Worm (Caenorhabditis elegans) whole organism, L2 larva: Measurements from ENCODE around the gene txdc-9.

Experiments used
- C34F6.9 ChIP-seq: fragments of 150-350 bp; optimal IDR thresholded peaks from 2 replicates; lab custom pipeline; 2014; ENCODE audit warnings: missing biosample characterization, missing genetic modification characterization
- F13H6.1 ChIP-seq: sonication (generic microtip); optimal IDR thresholded peaks from 2 replicates; lab custom pipeline; 2016; ENCODE audit warnings: missing genetic modification characterization, missing compliant biosample characterization
- Y55F3AM.14 ChIP-seq: fragments of 200-800 bp; sonication (Bioruptor generic); optimal IDR thresholded peaks from 2 replicates; lab custom pipeline; 2018; ENCODE audit warnings: mild to moderate bottlenecking, missing genetic modification characterization, missing compliant biosample characterization
- ZK546.5 ChIP-seq: sonication (generic microtip); optimal IDR thresholded peaks from 2 replicates; lab custom pipeline; 2017; ENCODE audit warnings: missing biosample characterization, missing genetic modification characterization
- alr-1 ChIP-seq: fragments of 150-350 bp; optimal IDR thresholded peaks from 2 replicates; lab custom pipeline; 2014; ENCODE audit warnings: missing biosample characterization, missing genetic modification characterization
- ama-1 ChIP-seq: fragments of 150-350 bp; optimal IDR thresholded peaks from 2 replicates; lab custom pipeline; 2018; ENCODE audit warnings: inconsistent platforms
- blmp-1 ChIP-seq: sonication (generic microtip); optimal IDR thresholded peaks from 2 replicates; lab custom pipeline; 2017; ENCODE audit warnings: missing genetic modification characterization, mild to moderate bottlenecking, missing compliant biosample characterization, antibody characterized with exemption, moderate library complexity; ENCODE audit not compliant: insufficient read depth
- ceh-16 ChIP-seq: fragments of 150-350 bp; optimal IDR thresholded peaks from 2 replicates; lab custom pipeline; 2014; ENCODE audit warnings: missing biosample characterization, missing genetic modification characterization
- ceh-82 ChIP-seq: fragments of 150-350 bp; optimal IDR thresholded peaks from 2 replicates; lab custom pipeline; 2014; ENCODE audit warnings: missing biosample characterization, missing genetic modification characterization
- crh-2 ChIP-seq: sonication (generic microtip); optimal IDR thresholded peaks from 2 replicates; lab custom pipeline; 2017; ENCODE audit warnings: missing biosample characterization, missing genetic modification characterization
- dmd-4 ChIP-seq: sonication (generic microtip); optimal IDR thresholded peaks from 2 replicates; lab custom pipeline; 2017; ENCODE audit warnings: missing biosample characterization, missing genetic modification characterization
- egl-27 ChIP-seq: sonication (generic microtip); optimal IDR thresholded peaks from 3 replicates; lab custom pipeline; 2017; ENCODE audit warnings: missing biosample characterization, missing genetic modification reagents, missing genetic modification characterization
- fos-1 ChIP-seq: fragments of 150-350 bp; optimal IDR thresholded peaks from 2 replicates; lab custom pipeline; 2014; ENCODE audit warnings: missing biosample characterization, missing genetic modification characterization
- gmeb-1 ChIP-seq: fragments of 150-350 bp; optimal IDR thresholded peaks from 2 replicates; lab custom pipeline; 2014; ENCODE audit warnings: missing biosample characterization, missing genetic modification characterization
- lin-11 ChIP-seq: fragments of 150-350 bp; sonication (generic microtip); optimal IDR thresholded peaks from 2 replicates; lab custom pipeline; 2014; ENCODE audit warnings: missing biosample characterization, missing genetic modification characterization, inconsistent platforms, mixed read lengths
- lin-39 ChIP-seq: fragments of 150-350 bp; optimal IDR thresholded peaks from 2 replicates; lab custom pipeline; 2014; ENCODE audit warnings: missing biosample characterization, missing genetic modification reagents, missing genetic modification characterization
- mab-5 ChIP-seq: fragments of 150-350 bp; optimal IDR thresholded peaks from 2 replicates; lab custom pipeline; 2014; ENCODE audit warnings: missing biosample characterization, missing genetic modification characterization
- mbf-1 ChIP-seq: sonication (generic microtip); optimal IDR thresholded peaks from 2 replicates; lab custom pipeline; 2017; ENCODE audit warnings: missing biosample characterization, missing genetic modification characterization
- mdl-1 ChIP-seq, 2 experiments: fragments of 150-350 bp in 1 of 2; sonication (generic microtip) in 1 of 2; optimal IDR thresholded peaks; 2 replicates each; lab custom pipeline; 2017; ENCODE audit warnings: missing biosample characterization in 2 of 2, missing genetic modification characterization in 2 of 2
- nhr-11 ChIP-seq: fragments of 150-350 bp; optimal IDR thresholded peaks from 2 replicates; lab custom pipeline; 2014; ENCODE audit warnings: missing biosample characterization, missing genetic modification characterization
- nhr-12 ChIP-seq: fragments of 150-350 bp; optimal IDR thresholded peaks from 2 replicates; lab custom pipeline; 2014; ENCODE audit warnings: missing biosample characterization, missing genetic modification characterization
- nhr-129 ChIP-seq: fragments of 150-350 bp; optimal IDR thresholded peaks from 2 replicates; lab custom pipeline; 2014; ENCODE audit warnings: missing biosample characterization, missing genetic modification characterization
- nhr-21 ChIP-seq: fragments of 150-350 bp; optimal IDR thresholded peaks from 2 replicates; lab custom pipeline; 2014; ENCODE audit warnings: missing biosample characterization, missing genetic modification characterization
- nhr-23 ChIP-seq: fragments of 150-350 bp; optimal IDR thresholded peaks from 2 replicates; lab custom pipeline; 2014; ENCODE audit warnings: missing biosample characterization, missing genetic modification reagents, missing genetic modification characterization
- nhr-25 ChIP-seq: fragments of 150-350 bp; sonication (generic microtip); optimal IDR thresholded peaks from 3 replicates; lab custom pipeline; 2014; ENCODE audit warnings: missing biosample characterization, missing genetic modification characterization
- peb-1 ChIP-seq: fragments of 150-350 bp; optimal IDR thresholded peaks from 2 replicates; lab custom pipeline; 2014; ENCODE audit warnings: missing biosample characterization, missing genetic modification characterization
- sem-4 ChIP-seq: fragments of 150-350 bp; optimal IDR thresholded peaks from 2 replicates; lab custom pipeline; 2014; ENCODE audit warnings: missing biosample characterization, missing genetic modification reagents, missing genetic modification characterization
- skn-1 ChIP-seq: sonication (generic microtip); optimal IDR thresholded peaks from 2 replicates; lab custom pipeline; 2017; ENCODE audit warnings: missing biosample characterization, missing genetic modification characterization
- sma-3 ChIP-seq: sonication (generic microtip); optimal IDR thresholded peaks from 2 replicates; lab custom pipeline; 2016; ENCODE audit warnings: missing genetic modification reagents, missing genetic modification characterization, missing compliant biosample characterization
- sma-9 ChIP-seq, 2 experiments: fragments of 150-350 bp in 1 of 2; sonication (generic microtip) in 1 of 2; optimal IDR thresholded peaks; 2 replicates each; lab custom pipeline; 2014 to 2016; ENCODE audit warnings: missing genetic modification characterization in 2 of 2, mild to moderate bottlenecking in 1 of 2, missing biosample characterization in 1 of 2, missing compliant biosample characterization in 1 of 2, missing genetic modification reagents in 1 of 2, moderate library complexity in 1 of 2
- snpc-4 ChIP-seq: fragments of 150-350 bp; optimal IDR thresholded peaks from 2 replicates; lab custom pipeline; 2014; ENCODE audit warnings: missing biosample characterization, missing genetic modification characterization
- unc-39 ChIP-seq: fragments of 150-350 bp; optimal IDR thresholded peaks from 2 replicates; lab custom pipeline; 2014; ENCODE audit warnings: missing biosample characterization, missing genetic modification characterization
- unc-55 ChIP-seq: fragments of 150-350 bp; sonication (generic microtip); optimal IDR thresholded peaks from 3 replicates; lab custom pipeline; 2014; ENCODE audit warnings: missing biosample characterization, missing genetic modification reagents, missing genetic modification characterization
- unc-62 ChIP-seq: fragments of 150-350 bp; optimal IDR thresholded peaks from 2 replicates; lab custom pipeline; 2014; ENCODE audit warnings: missing biosample characterization, missing genetic modification reagents, missing genetic modification characterization
- ztf-1 ChIP-seq: fragments of 200-800 bp; sonication (Bioruptor generic); conservative IDR thresholded peaks from 2 replicates; pipeline ENCODE4 v1.3.6; 2022; ENCODE audit warnings: missing genetic modification characterization, missing compliant biosample characterization
- ztf-11 ChIP-seq: sonication (generic microtip); optimal IDR thresholded peaks from 2 replicates; lab custom pipeline; 2017; ENCODE audit warnings: missing biosample characterization, missing genetic modification characterization
- ztf-4 ChIP-seq: fragments of 150-350 bp; optimal IDR thresholded peaks from 2 replicates; lab custom pipeline; 2014; ENCODE audit warnings: missing biosample characterization, missing genetic modification characterization

The txdc-9 gene

DNA sequence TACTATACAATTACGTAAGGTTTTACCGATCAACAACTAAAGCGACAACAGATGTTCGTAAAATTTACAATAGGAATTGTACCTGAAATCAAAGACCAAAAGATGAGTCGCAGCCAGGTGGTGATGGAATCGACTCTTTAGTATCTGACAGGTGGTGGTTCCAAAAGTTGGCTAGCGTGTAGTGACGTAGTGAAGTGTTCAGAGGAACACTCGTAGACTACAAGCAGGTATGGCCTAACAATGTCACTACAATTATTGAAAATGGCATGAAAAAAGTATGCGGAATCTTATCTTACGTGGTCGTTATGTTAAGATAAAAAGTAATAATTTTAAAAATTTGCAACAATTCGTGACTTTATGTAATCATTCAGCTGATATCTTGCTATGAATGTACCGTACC lies 10.5 kb upstream of the txdc-9 start:
- TF ChIP-seq ama-1 (lab: Kevin White, UChicago) (peak; percentile 44), nhr-25 (tag; lab: Kevin White, UChicago) (no peak)
- TF ChIP-seq, all 48 proteins: peak for 1

DNA sequence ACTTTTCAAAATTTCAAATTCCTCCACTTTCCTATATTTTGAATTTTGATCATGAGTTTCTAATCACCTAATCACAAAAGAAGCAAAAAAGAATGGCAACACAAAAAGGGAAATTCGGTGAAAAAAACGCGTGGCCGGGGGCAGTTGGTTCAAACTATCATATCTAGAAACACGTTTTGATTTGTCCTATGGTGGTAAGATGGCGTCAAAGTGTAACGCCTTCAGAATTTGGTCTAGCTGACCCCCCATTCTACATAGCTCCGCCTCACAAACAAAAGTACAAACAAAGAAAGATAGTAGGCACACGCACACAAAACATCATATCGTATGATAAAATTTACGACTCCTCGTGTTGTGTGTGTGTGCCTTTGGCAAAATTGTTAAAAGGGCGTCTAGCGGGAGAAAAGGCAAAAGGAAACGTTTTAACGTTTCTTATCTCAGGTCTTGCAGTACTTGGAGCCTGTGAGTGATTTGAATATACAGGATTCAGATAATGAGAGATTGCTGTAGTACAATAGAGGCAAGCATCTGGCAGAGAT lies 9.9 kb upstream of the txdc-9 start:
- TF ChIP-seq nhr-129 (tag; lab: Kevin White, UChicago) (peak; percentile 40), ceh-82 (no peak), fos-1 (tag; lab: Kevin White, UChicago) (peak; percentile 68), unc-62 (GFP tag; lab: Kevin White, UChicago) (no peak), nhr-11 (tag; lab: Kevin White, UChicago) (no peak), lin-39 (tag; lab: Kevin White, UChicago) (no peak), alr-1 (tag; lab: Kevin White, UChicago) (no peak), peb-1 (no peak), lin-11 (no peak), snpc-4 (tag; lab: Kevin White, UChicago) (no peak), nhr-23 (tag; lab: Kevin White, UChicago) (no peak), sma-3 (GFP tag; lab: Kevin White, UChicago) (peak; percentile 41), blmp-1 (tag; lab: Kevin White, UChicago) (peak; percentile 62), nhr-25 (tag; lab: Kevin White, UChicago) (peak; percentile 66), gmeb-1 (tag; lab: Kevin White, UChicago) (peak; percentile 7), ZK546.5 (tag; lab: Kevin White, UChicago) (no peak), dmd-4 (tag; lab: Kevin White, UChicago) (no peak), ztf-1 (GFP tag; lab: Robert Waterston, UW) (no peak), C34F6.9 (tag; lab: Kevin White, UChicago) (no peak), mbf-1 (tag; lab: Kevin White, UChicago) (no peak), ama-1 (lab: Kevin White, UChicago) (no peak), unc-39 (tag; lab: Kevin White, UChicago) (no peak), unc-55 (GFP tag; lab: Kevin White, UChicago) (no peak), ztf-4 (tag; lab: Kevin White, UChicago) (no peak), skn-1 (no peak), ceh-16 (tag; lab: Kevin White, UChicago) (no peak), crh-2 (tag; lab: Kevin White, UChicago) (peak; percentile 72), sma-9 (GFP tag; optimal IDR thresholded peaks at IDR 0.05; lab: Kevin White, UChicago) (peak; percentile 75), sma-9 (tag; optimal IDR thresholded peaks at IDR 0.05; lab: Kevin White, UChicago) (no peak), mdl-1 (tag; optimal IDR thresholded peaks at IDR 0.05; lab: Kevin White, UChicago) (peak in 1 of 2 experiments; percentile 53), nhr-21 (no peak), F13H6.1 (tag; lab: Kevin White, UChicago) (peak; percentile 14), Y55F3AM.14 (GFP tag; lab: Kevin White, UChicago) (no peak)

- peak; percentile 62 for TF ChIP-seq nhr-25 (tag; lab: Kevin White, UChicago)
- TF ChIP-seq nhr-11 (tag; lab: Kevin White, UChicago): no peak
- TF ChIP-seq fos-1 (tag; lab: Kevin White, UChicago): peak; percentile 51
- TF ChIP-seq sma-9 (GFP tag; optimal IDR thresholded peaks at IDR 0.05; lab: Kevin White, UChicago): peak; percentile 68
- TF ChIP-seq sma-9 (tag; optimal IDR thresholded peaks at IDR 0.05; lab: Kevin White, UChicago): no peak
- peak; percentile 65 for TF ChIP-seq crh-2 (tag; lab: Kevin White, UChicago)
Observed at ce11 chrIII:6422721-6423120, 9.3 kb upstream of the txdc-9 start.

ce11 chrIII:6427205-6427604 lies 4.8 kb upstream of the txdc-9 start, which contains the start of gene C05D11.8:
TSS of gene C05D11.8 (minus strand) at chrIII:6427305.
- TF ChIP-seq egl-27 (tag; lab: Kevin White, UChicago) (no peak), lin-11 (no peak), ztf-11 (no peak), F13H6.1 (tag; lab: Kevin White, UChicago) (no peak), Y55F3AM.14 (GFP tag; lab: Kevin White, UChicago) (no peak), nhr-12 (tag; lab: Kevin White, UChicago) (no peak), sem-4 (tag; lab: Kevin White, UChicago) (no peak), gmeb-1 (tag; lab: Kevin White, UChicago) (no peak), ceh-82 (no peak), unc-55 (GFP tag; lab: Kevin White, UChicago) (no peak), mab-5 (tag; lab: Kevin White, UChicago) (no peak), ceh-16 (tag; lab: Kevin White, UChicago) (no peak), dmd-4 (tag; lab: Kevin White, UChicago) (no peak), blmp-1 (tag; lab: Kevin White, UChicago) (no peak), fos-1 (tag; lab: Kevin White, UChicago) (no peak), ama-1 (lab: Kevin White, UChicago) (no peak)
